Fruit fly (Drosophila melanogaster): ENCODE data around the gene mamo.

DNA sequence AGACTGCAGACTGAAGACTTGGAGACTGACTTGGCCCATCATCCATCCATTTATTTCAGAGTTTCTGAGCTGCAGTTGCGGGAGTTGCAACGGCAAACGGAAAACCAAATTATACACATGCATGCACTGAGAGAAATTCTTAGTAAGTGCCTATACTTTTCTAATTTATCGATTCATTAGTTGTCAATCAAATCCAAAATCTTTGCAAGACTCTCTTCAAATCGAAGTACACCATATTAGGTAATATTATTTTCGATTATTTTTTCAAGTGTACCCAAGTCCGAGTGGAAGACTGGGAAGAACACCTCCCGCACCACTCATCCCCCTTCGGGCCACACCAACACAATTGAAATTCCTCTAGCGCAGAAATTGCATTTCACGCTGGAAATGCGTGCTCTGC is 38.9 kb downstream of the mamo start:
- no peak for TF ChIP-seq CG8478 (optimal IDR thresholded peaks at IDR 0.05)
- no peak for TF ChIP-seq CTCF (optimal IDR thresholded peaks at IDR 0.05)
